Fruit fly (Drosophila melanogaster) ovary, adult (tissue): ENCODE data around the gene GCS2alpha.

Source experiments
- CG17801 ChIP-seq: fragments of 200-800 bp; optimal IDR thresholded peaks from 2 replicates; lab custom pipeline; 2019; ENCODE audit warnings: missing biosample characterization, mild to moderate bottlenecking, missing genetic modification characterization, moderate library complexity; ENCODE audit not compliant: partially characterized antibody

The GCS2alpha gene

dm6 chrX:21589937-21590336 is 15.1 kb downstream of the GCS2alpha start:
- no peak for TF ChIP-seq CG17801 (GFP tag; lab: Kevin White, UChicago)

DNA sequence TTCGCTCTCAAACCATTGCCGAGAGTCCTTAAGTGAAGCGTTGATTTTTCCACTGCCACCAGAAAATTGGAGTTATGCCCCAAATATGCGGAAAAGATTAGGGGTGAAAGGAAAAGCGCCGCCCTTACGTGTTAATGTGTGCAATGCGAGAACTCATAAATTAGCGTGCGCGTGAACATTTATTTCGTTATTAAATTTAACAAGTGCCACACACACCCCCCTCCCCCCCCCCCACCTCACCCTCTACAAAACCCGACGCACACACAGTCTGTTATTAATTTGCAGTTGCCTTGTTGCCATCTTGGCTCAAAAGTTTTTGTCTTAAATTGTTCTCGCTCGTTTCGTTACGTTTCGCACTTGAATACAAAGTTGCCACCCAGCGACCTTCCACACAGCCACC is 17.1 kb downstream of the GCS2alpha start:
- TF ChIP-seq CG17801 (GFP tag; lab: Kevin White, UChicago): no peak

DNA sequence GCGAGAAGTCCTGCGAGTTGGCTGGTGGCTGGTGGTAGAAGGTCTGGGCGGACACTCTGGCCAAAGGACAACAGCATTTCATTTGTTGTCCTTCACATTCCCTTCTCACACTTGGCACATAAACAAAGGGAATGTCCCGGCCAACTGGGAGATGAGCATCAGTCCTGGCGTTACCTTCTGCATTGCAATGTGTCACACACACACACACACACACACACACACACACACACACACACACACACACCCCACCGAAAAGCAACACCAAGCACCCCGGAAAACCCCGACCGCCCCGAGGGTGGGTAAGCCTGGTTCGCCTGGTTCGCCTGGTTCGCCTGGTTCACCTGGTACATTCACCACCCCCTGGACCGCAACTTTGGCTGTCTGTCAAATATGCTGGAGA is 37.3 kb downstream of the GCS2alpha start:
- TF ChIP-seq CG17801 (GFP tag; lab: Kevin White, UChicago): no peak

DNA sequence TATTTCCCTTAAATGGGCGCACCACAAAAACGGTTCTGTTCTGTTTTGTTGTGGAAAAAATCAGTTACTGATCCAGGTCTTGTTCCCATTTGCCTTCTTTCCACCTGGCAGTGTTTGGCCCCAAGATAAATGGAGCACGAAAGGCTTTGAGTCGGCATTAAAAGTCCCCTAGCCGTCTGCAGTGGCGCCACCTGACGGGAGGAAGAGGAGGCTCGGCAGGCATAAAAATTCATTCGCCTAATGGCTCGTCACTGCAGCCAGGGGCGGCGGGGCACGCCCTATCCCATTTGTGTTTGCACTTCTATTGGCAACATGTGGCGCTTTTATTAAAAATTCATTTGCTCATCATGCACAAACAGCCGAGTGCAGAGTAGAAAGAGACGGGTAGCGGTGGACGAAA is 39.5 kb downstream of the GCS2alpha start:
- TF ChIP-seq CG17801 (GFP tag; lab: Kevin White, UChicago): no peak

DNA sequence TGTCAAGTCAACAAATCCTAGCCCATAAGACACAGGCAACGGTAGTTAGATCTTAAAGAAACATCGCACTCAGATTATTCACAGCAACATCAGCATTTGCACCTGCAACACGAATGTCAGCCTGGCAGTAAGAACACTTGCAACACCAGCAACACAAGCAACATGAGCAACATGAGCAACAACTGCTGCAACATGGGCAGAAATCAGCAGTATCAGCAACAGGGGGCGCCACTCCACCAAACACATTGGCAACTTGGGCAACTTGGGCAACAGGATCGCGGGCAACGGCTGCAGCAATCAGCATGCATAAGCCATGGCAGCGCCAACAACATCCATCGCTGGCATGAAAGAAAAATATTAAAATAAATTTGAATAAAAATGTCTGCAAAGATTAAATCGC is 42.2 kb downstream of the GCS2alpha start:
- no peak for TF ChIP-seq CG17801 (GFP tag; lab: Kevin White, UChicago)
